Fruit fly (Drosophila melanogaster) whole organism, pupa: ENCODE data around the gene CG42751.

Experiments used
- CG14655 ChIP-seq: fragments of 200-800 bp; sonication (Bioruptor generic); optimal IDR thresholded peaks from 3 replicates; lab custom pipeline; 2017; ENCODE audit warnings: mild to moderate bottlenecking, missing biosample characterization, missing genetic modification reagents, missing genetic modification characterization
- CG15710 ChIP-seq: fragments of 200-800 bp; sonication (Bioruptor generic); optimal IDR thresholded peaks from 2 replicates; lab custom pipeline; 2018; ENCODE audit warnings: missing biosample characterization, mild to moderate bottlenecking, missing genetic modification characterization, moderate library complexity
- CG17806 ChIP-seq: fragments of 200-800 bp; sonication (Bioruptor generic); optimal IDR thresholded peaks from 2 replicates; lab custom pipeline; 2018; ENCODE audit warnings: missing biosample characterization, mild to moderate bottlenecking, missing genetic modification characterization, moderate library complexity
- CG34367 ChIP-seq: fragments of 200-800 bp; sonication (Bioruptor generic); optimal IDR thresholded peaks from 2 replicates; lab custom pipeline; 2018; ENCODE audit warnings: missing biosample characterization, mild to moderate bottlenecking, missing genetic modification characterization
- EcR ChIP-seq: fragments of 200-800 bp; sonication (Bioruptor generic); optimal IDR thresholded peaks from 3 replicates; lab custom pipeline; 2019; ENCODE audit warnings: missing biosample characterization, missing genetic modification characterization, mild to moderate bottlenecking, moderate library complexity, missing genetic modification reagents
- Pif1B ChIP-seq: fragments of 200-800 bp; sonication (Bioruptor generic); optimal IDR thresholded peaks from 3 replicates; lab custom pipeline; 2016; ENCODE audit warnings: missing biosample characterization, missing genetic modification characterization

The CG42751 gene

dm6 chr2L:11902483-11902882 lies 49.3 kb downstream of the CG42751 start:
- no peak for TF ChIP-seq CG34367 (tag; lab: Kevin White, UChicago)
- no peak for TF ChIP-seq CG14655 (GFP tag; lab: Kevin White, UChicago)
- no peak for TF ChIP-seq EcR (GFP tag; lab: Kevin White, UChicago)
- no peak for TF ChIP-seq CG17806 (tag; lab: Kevin White, UChicago)
- no peak for TF ChIP-seq Pif1B (GFP tag; lab: Kevin White, UChicago)

dm6 chr2L:11903335-11903734 lies 50.1 kb downstream of the CG42751 start:
- no peak for TF ChIP-seq CG15710 (tag; lab: Kevin White, UChicago)
